Fruit fly (Drosophila melanogaster) whole organism, embryonic: ENCODE measurements around the gene CG33511.

Experiments used
- CG9932 ChIP-seq: fragments of 200-800 bp; sonication (Bioruptor generic); IDR thresholded peaks from 2 replicates; pipeline ENCODE4 v1.3.6; 2022; ENCODE audit warnings: missing biosample characterization, missing genetic modification characterization
- CTCF ChIP-seq: fragments of 200-800 bp; sonication (Bioruptor generic); optimal IDR thresholded peaks from 2 replicates; lab custom pipeline; 2017; ENCODE audit warnings: missing biosample characterization, mild to moderate bottlenecking, missing genetic modification characterization, moderate library complexity
- Scr ChIP-seq: fragments of 200-800 bp; sonication (Bioruptor generic); IDR thresholded peaks from 2 replicates; pipeline ENCODE4 v1.3.6; 2022; ENCODE audit warnings: missing biosample characterization, missing genetic modification characterization; ENCODE audit not compliant: partially characterized antibody
- danr ChIP-seq: fragments of 200-800 bp; sonication (Bioruptor generic); IDR thresholded peaks from 2 replicates; pipeline ENCODE4 v1.3.6; 2022; ENCODE audit warnings: missing biosample characterization, missing genetic modification characterization
- gro ChIP-seq: fragments of 200-800 bp; sonication (Bioruptor generic); optimal IDR thresholded peaks from 2 replicates; lab custom pipeline; 2016; ENCODE audit warnings: missing biosample characterization, missing genetic modification characterization
- h ChIP-seq: fragments of >200 bp; optimal IDR thresholded peaks from 2 replicates; lab custom pipeline; 2017
- insv ChIP-seq, 2 experiments: fragments of 200-800 bp; sonication (Bioruptor generic); optimal IDR thresholded peaks; 3 replicates each; lab custom pipeline; 2016 to 2018; ENCODE audit warnings: missing biosample characterization in 2 of 2, missing genetic modification characterization in 2 of 2

- TF ChIP-seq Scr (GFP tag; lab: Robert Waterston, UW) (no peak), insv (GFP tag; optimal IDR thresholded peaks at IDR 0.05; lab: Kevin White, UChicago) (no peak), CG9932 (GFP tag; lab: Robert Waterston, UW) (no peak), h (lab: Kevin White, UChicago) (no peak), CTCF (no peak), gro (GFP tag; lab: Kevin White, UChicago) (no peak), danr (no peak)
These were observed 41.6 kb downstream of the CG33511 start for dm6 chr2L:21040719-21041118.
